Fruit fly (Drosophila melanogaster): ENCODE measurements around the gene CG12289.

- TF ChIP-seq psq (optimal IDR thresholded peaks at IDR 0.05) (no peak), insv (optimal IDR thresholded peaks at IDR 0.05) (no peak), ttk (optimal IDR thresholded peaks at IDR 0.05) (no peak), Sin3A (optimal IDR thresholded peaks at IDR 0.05) (no peak), Myc (optimal IDR thresholded peaks at IDR 0.05) (no peak), h (optimal IDR thresholded peaks at IDR 0.05) (no peak)
Observed at dm6 chr3L:11424858-11425257, 33.4 kb downstream of the CG12289 start, which contains the start of gene CG7560.

Measured in Kc167 (cell line).